Worm (Caenorhabditis elegans): Measurements from ENCODE around the gene eri-12.

DNA sequence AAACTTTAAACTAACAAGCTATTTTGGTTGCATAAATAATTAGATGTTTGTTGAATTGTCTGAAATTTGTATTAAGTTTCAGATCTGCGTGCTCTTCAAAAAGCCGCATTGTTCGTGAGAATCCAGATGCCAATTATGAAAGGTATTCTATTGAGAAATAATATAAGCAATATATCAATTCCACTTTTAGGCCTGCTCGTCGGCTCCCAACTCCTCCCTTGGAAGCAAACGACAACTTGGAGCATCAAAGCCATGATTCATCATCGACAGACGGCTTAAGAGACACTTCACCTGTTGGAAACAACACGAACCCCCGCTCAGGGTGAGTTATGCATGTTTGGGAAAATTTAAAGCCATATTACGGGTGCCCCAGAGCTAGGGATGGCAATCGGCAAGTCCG is 6.1 kb downstream of the eri-12 start:
- TF ChIP-seq unc-62 (GFP tag; optimal IDR thresholded peaks at IDR 0.05) (no peak), nhr-76 (tag; optimal IDR thresholded peaks at IDR 0.05) (no peak), pqm-1 (tag; optimal IDR thresholded peaks at IDR 0.05) (no peak), zag-1 (tag; optimal IDR thresholded peaks at IDR 0.05) (no peak)

Data from whole organism, L3 larva.